Worm (Caenorhabditis elegans) whole organism, young adult: Measurements from ENCODE around the gene ZK792.7.

Experiments
- D2030.7 ChIP-seq: fragments of 200-800 bp; sonication (Bioruptor generic); IDR thresholded peaks from 2 replicates; pipeline ENCODE4 v1.3.6; 2022; ENCODE audit warnings: missing genetic modification reagents, missing genetic modification characterization, missing compliant biosample characterization
- F49E8.2 ChIP-seq: sonication (generic microtip); optimal IDR thresholded peaks from 3 replicates; lab custom pipeline; 2017; ENCODE audit warnings: missing genetic modification characterization, mild to moderate bottlenecking, missing compliant biosample characterization, antibody characterized with exemption, moderate library complexity; ENCODE audit not compliant: insufficient read depth
- ZK185.1 ChIP-seq: sonication (generic microtip); optimal IDR thresholded peaks from 2 replicates; lab custom pipeline; 2016; ENCODE audit warnings: mild to moderate bottlenecking, missing genetic modification characterization, missing compliant biosample characterization; ENCODE audit not compliant: poor library complexity, severe bottlenecking
- aptf-3 ChIP-seq: fragments of 200-800 bp; sonication (Bioruptor generic); IDR thresholded peaks from 2 replicates; pipeline ENCODE4 v1.3.6; 2022; ENCODE audit warnings: missing genetic modification characterization, missing compliant biosample characterization
- attf-3 ChIP-seq: fragments of 200-800 bp; sonication (Bioruptor generic); conservative IDR thresholded peaks from 2 replicates; pipeline ENCODE4 v1.3.6; 2022; ENCODE audit warnings: missing genetic modification reagents, missing genetic modification characterization, missing compliant biosample characterization
- attf-5 ChIP-seq: fragments of 200-800 bp; sonication (Bioruptor generic); optimal IDR thresholded peaks from 2 replicates; lab custom pipeline; 2018; ENCODE audit warnings: mild to moderate bottlenecking, missing genetic modification characterization, missing compliant biosample characterization
- attf-6 ChIP-seq: fragments of 200-800 bp; sonication (Bioruptor generic); IDR thresholded peaks from 2 replicates; pipeline ENCODE4 v1.3.6; 2022; ENCODE audit warnings: missing genetic modification reagents, missing genetic modification characterization, missing compliant biosample characterization
- ccch-3 ChIP-seq: fragments of 200-800 bp; sonication (Bioruptor generic); optimal IDR thresholded peaks from 2 replicates; lab custom pipeline; 2018; ENCODE audit warnings: mild to moderate bottlenecking, missing genetic modification characterization, missing compliant biosample characterization
- cebp-1 ChIP-seq, 2 experiments: fragments of 200-800 bp in 1 of 2; sonication (Bioruptor generic) in 1 of 2; sonication (generic microtip) in 1 of 2; IDR thresholded peaks in 1 of 2; optimal IDR thresholded peaks in 1 of 2; 2 replicates each; pipeline versions ENCODE4 v1.3.6 to Lab custom; 2017 to 2022; ENCODE audit warnings: missing compliant biosample characterization in 2 of 2, missing genetic modification characterization in 2 of 2, mild to moderate bottlenecking in 1 of 2, missing genetic modification reagents in 1 of 2, moderate library complexity in 1 of 2
- ceh-27 ChIP-seq: fragments of 200-800 bp; sonication (Bioruptor generic); optimal IDR thresholded peaks from 2 replicates; lab custom pipeline; 2018; ENCODE audit warnings: mild to moderate bottlenecking, missing genetic modification characterization, moderate library complexity, missing compliant biosample characterization
- ceh-91 ChIP-seq: fragments of 200-800 bp; sonication (Bioruptor generic); IDR thresholded peaks from 2 replicates; pipeline ENCODE4 v1.3.6; 2022; ENCODE audit warnings: missing genetic modification reagents, missing genetic modification characterization, missing compliant biosample characterization
- chd-7 ChIP-seq: sonication (generic microtip); optimal IDR thresholded peaks from 2 replicates; lab custom pipeline; 2016; ENCODE audit warnings: mild to moderate bottlenecking, missing genetic modification characterization, moderate library complexity, missing compliant biosample characterization
- dox-1 ChIP-seq: fragments of 200-800 bp; sonication (Bioruptor generic); IDR thresholded peaks from 2 replicates; pipeline ENCODE4 v1.3.6; 2022; ENCODE audit warnings: missing genetic modification reagents, missing genetic modification characterization, missing compliant biosample characterization
- dpl-1 ChIP-seq: fragments of 150-350 bp; optimal IDR thresholded peaks from 2 replicates; lab custom pipeline; 2014; ENCODE audit warnings: missing biosample characterization, missing genetic modification reagents, missing genetic modification characterization
- egrh-3 ChIP-seq: fragments of 200-800 bp; sonication (Bioruptor generic); IDR thresholded peaks from 2 replicates; pipeline ENCODE4 v1.3.6; 2022; ENCODE audit warnings: missing genetic modification reagents, missing genetic modification characterization, missing compliant biosample characterization
- fkh-3 ChIP-seq: sonication (generic microtip); optimal IDR thresholded peaks from 2 replicates; lab custom pipeline; 2016; ENCODE audit warnings: mild to moderate bottlenecking, missing genetic modification characterization, missing compliant biosample characterization
- lin-26 ChIP-seq: fragments of 200-800 bp; sonication (Bioruptor generic); IDR thresholded peaks from 2 replicates; pipeline ENCODE4 v1.3.6; 2022; ENCODE audit warnings: missing genetic modification reagents, missing genetic modification characterization, missing compliant biosample characterization
- lin-35 ChIP-seq, 3 experiments: fragments of 150-350 bp in 2 of 3; sonication (generic microtip) in 1 of 3; optimal IDR thresholded peaks; 2 replicates each; lab custom pipeline; 2014 to 2018; ENCODE audit warnings: missing biosample characterization in 3 of 3, missing genetic modification characterization in 3 of 3, missing genetic modification reagents in 3 of 3
- lin-40 ChIP-seq: sonication (generic microtip); optimal IDR thresholded peaks from 2 replicates; lab custom pipeline; 2016; ENCODE audit warnings: missing genetic modification characterization, mild to moderate bottlenecking, missing compliant biosample characterization, missing genotype, missing genetic modification reagents
- lir-1 ChIP-seq: fragments of 200-800 bp; sonication (Bioruptor generic); conservative IDR thresholded peaks from 2 replicates; pipeline ENCODE4 v1.3.6; 2022; ENCODE audit warnings: missing genetic modification reagents, missing genetic modification characterization, missing compliant biosample characterization
- lsl-1 ChIP-seq: fragments of 200-800 bp; sonication (Bioruptor generic); optimal IDR thresholded peaks from 2 replicates; lab custom pipeline; 2018; ENCODE audit warnings: mild to moderate bottlenecking, missing genetic modification characterization, moderate library complexity, missing compliant biosample characterization
- lsy-27 ChIP-seq: sonication (generic microtip); optimal IDR thresholded peaks from 2 replicates; lab custom pipeline; 2017; ENCODE audit warnings: missing genetic modification characterization, mild to moderate bottlenecking, missing compliant biosample characterization, antibody characterized with exemption, missing genotype, borderline replicate concordance; ENCODE audit not compliant: insufficient read depth
- madf-8 ChIP-seq: fragments of 200-800 bp; sonication (Bioruptor generic); conservative IDR thresholded peaks from 2 replicates; pipeline ENCODE4 v1.3.6; 2022; ENCODE audit warnings: missing genetic modification reagents, missing genetic modification characterization, missing compliant biosample characterization
- mxl-1 ChIP-seq: sonication (generic microtip); optimal IDR thresholded peaks from 2 replicates; lab custom pipeline; 2016; ENCODE audit warnings: missing genetic modification characterization, missing compliant biosample characterization
- nfyb-1 ChIP-seq: fragments of 200-800 bp; sonication (Bioruptor generic); IDR thresholded peaks from 2 replicates; pipeline ENCODE4 v1.3.6; 2022; ENCODE audit warnings: missing genetic modification reagents, missing genetic modification characterization, missing compliant biosample characterization
- nhr-27 ChIP-seq: fragments of 200-800 bp; sonication (Bioruptor generic); optimal IDR thresholded peaks from 2 replicates; lab custom pipeline; 2018; ENCODE audit warnings: mild to moderate bottlenecking, missing genetic modification characterization, moderate library complexity, missing compliant biosample characterization
- nhr-80 ChIP-seq: sonication (generic microtip); optimal IDR thresholded peaks from 2 replicates; lab custom pipeline; 2016; ENCODE audit warnings: missing genetic modification characterization, missing compliant biosample characterization
- nhr-90 ChIP-seq: sonication (generic microtip); optimal IDR thresholded peaks from 2 replicates; lab custom pipeline; 2016; ENCODE audit warnings: missing genotype, mild to moderate bottlenecking, missing genetic modification characterization, missing compliant biosample characterization
- rcor-1 ChIP-seq: fragments of 200-800 bp; sonication (Bioruptor generic); IDR thresholded peaks from 2 replicates; pipeline ENCODE4 v1.3.6; 2022; ENCODE audit warnings: missing genetic modification reagents, missing genetic modification characterization, missing compliant biosample characterization
- repo-1 ChIP-seq: sonication (generic microtip); optimal IDR thresholded peaks from 2 replicates; lab custom pipeline; 2017; ENCODE audit warnings: mild to moderate bottlenecking, missing genetic modification characterization, missing compliant biosample characterization
- rpc-1 ChIP-seq, 2 experiments: fragments of 150-350 bp in 1 of 2; sonication (generic microtip) in 1 of 2; optimal IDR thresholded peaks; 2 replicates each; lab custom pipeline; 2014 to 2018; ENCODE audit warnings: missing biosample characterization in 1 of 2, missing genetic modification characterization in 1 of 2, missing genetic modification reagents in 1 of 2, missing genotype in 1 of 2
- sea-2 ChIP-seq: fragments of 200-800 bp; sonication (Bioruptor generic); IDR thresholded peaks from 2 replicates; pipeline ENCODE4 v1.3.6; 2022; ENCODE audit warnings: missing genetic modification characterization, missing compliant biosample characterization
- snpc-4 ChIP-seq, 5 experiments: fragments of 150-350 bp in 1 of 5; sonication (generic microtip) in 4 of 5; optimal IDR thresholded peaks; 2 replicates each; lab custom pipeline; 2014 to 2018; ENCODE audit warnings: missing genetic modification characterization in 5 of 5, missing biosample characterization in 3 of 5, antibody characterized with exemption in 2 of 5, mild to moderate bottlenecking in 2 of 5, missing compliant biosample characterization in 2 of 5, missing genotype in 2 of 5, moderate library complexity in 2 of 5, missing genetic modification reagents in 1 of 5
- sptf-2 ChIP-seq: fragments of 200-800 bp; sonication (Bioruptor generic); optimal IDR thresholded peaks from 2 replicates; lab custom pipeline; 2018; ENCODE audit warnings: mild to moderate bottlenecking, missing genetic modification characterization, missing compliant biosample characterization
- ztf-18 ChIP-seq: sonication (generic microtip); optimal IDR thresholded peaks from 2 replicates; lab custom pipeline; 2016; ENCODE audit warnings: missing genotype, mild to moderate bottlenecking, missing genetic modification characterization, missing compliant biosample characterization
- ztf-26 ChIP-seq: sonication (generic microtip); optimal IDR thresholded peaks from 2 replicates; lab custom pipeline; 2017; ENCODE audit warnings: missing genetic modification characterization, missing compliant biosample characterization

ZK792.7 gene

ce11 chrIV:11681905-11682304 is 12.3 kb upstream of the ZK792.7 start, which contains the start of gene ZK792.4:
ZK792.4 (minus strand) TSS chrIV:11682005.
- TF ChIP-seq lin-35 (GFP tag; optimal IDR thresholded peaks at IDR 0.05; lab: Kevin White, UChicago), result no peak
- no peak for TF ChIP-seq attf-5 (GFP tag; lab: Kevin White, UChicago)
- TF ChIP-seq nhr-80 (tag; lab: Kevin White, UChicago), result no peak
- TF ChIP-seq cebp-1 (GFP tag; IDR thresholded peaks at IDR 0.05; lab: Robert Waterston, UW), result no peak
- no peak for TF ChIP-seq cebp-1 (tag; optimal IDR thresholded peaks at IDR 0.05; lab: Kevin White, UChicago)
- no peak for TF ChIP-seq attf-3
- TF ChIP-seq F49E8.2 (tag; lab: Kevin White, UChicago), result no peak
- no peak for TF ChIP-seq lir-1 (GFP tag; lab: Robert Waterston, UW)
- TF ChIP-seq madf-8, result no peak
- no peak for TF ChIP-seq D2030.7 (GFP tag; lab: Robert Waterston, UW)

ce11 chrIV:11688018-11688417 is 6.2 kb upstream of the ZK792.7 start, which contains the start of gene ZK792.5:
ZK792.5 (minus strand) TSS chrIV:11688118.
- TF ChIP-seq lsy-27 (tag; lab: Kevin White, UChicago) (no peak), attf-6 (GFP tag; lab: Robert Waterston, UW) (0 out of 2 replicates have a peak, but pooled peaks have one; percentile 1)

- TF ChIP-seq ceh-91 (GFP tag; lab: Robert Waterston, UW), result no peak
- no peak for TF ChIP-seq aptf-3
- TF ChIP-seq rpc-1 (optimal IDR thresholded peaks at IDR 0.05; lab: Kevin White, UChicago), result no peak
- TF ChIP-seq rpc-1 (tag; optimal IDR thresholded peaks at IDR 0.05; lab: Kevin White, UChicago), result no peak
- TF ChIP-seq lin-40 (tag; lab: Kevin White, UChicago), result no peak
- TF ChIP-seq nhr-90 (tag; lab: Kevin White, UChicago), result no peak
- TF ChIP-seq egrh-3 (GFP tag; lab: Robert Waterston, UW), result no peak
- no peak for TF ChIP-seq dox-1 (GFP tag; lab: Robert Waterston, UW)
- no peak for TF ChIP-seq rcor-1 (GFP tag; lab: Robert Waterston, UW)
- TF ChIP-seq, all 124 proteins: peak for 0
These were observed 3.3 kb upstream of the ZK792.7 start, which contains the start of gene let-60 for ce11 chrIV:11690988-11691387. let-60 (minus strand) TSS chrIV:11691088.

- TF ChIP-seq cebp-1 (GFP tag; IDR thresholded peaks at IDR 0.05; lab: Robert Waterston, UW) (no peak), cebp-1 (tag; optimal IDR thresholded peaks at IDR 0.05; lab: Kevin White, UChicago) (peak; percentile 22), snpc-4 (GFP tag; optimal IDR thresholded peaks at IDR 0.05; lab: Kevin White, UChicago) (no peak), snpc-4 (tag; optimal IDR thresholded peaks at IDR 0.05; lab: Kevin White, UChicago) (peak in 1 of 4 experiments; percentile 25), nhr-80 (tag; lab: Kevin White, UChicago) (peak; percentile 12), fkh-3 (tag; lab: Kevin White, UChicago) (no peak), lin-26 (GFP tag; lab: Robert Waterston, UW) (no peak)
- TF ChIP-seq, all 124 proteins: peak for 3
These were observed 2.7 kb upstream of the ZK792.7 start for ce11 chrIV:11691524-11691923.

ce11 chrIV:11692071-11692673 is 2.1 kb upstream of the ZK792.7 start:
- TF ChIP-seq sptf-2 (GFP tag; lab: Kevin White, UChicago) (no peak), lsy-27 (tag; lab: Kevin White, UChicago) (no peak), attf-3 (no peak), lsl-1 (GFP tag; lab: Kevin White, UChicago) (no peak), ZK185.1 (peak; percentile 53), rcor-1 (GFP tag; lab: Robert Waterston, UW) (0 out of 2 replicates have a peak, but pooled peaks have one; percentile 23), aptf-3 (no peak), nhr-27 (tag; lab: Kevin White, UChicago) (no peak), nfyb-1 (GFP tag; lab: Robert Waterston, UW) (peak; percentile 49; the same call in 1 of the 2 replicates), chd-7 (tag; lab: Kevin White, UChicago) (peak; percentile 62), fkh-3 (tag; lab: Kevin White, UChicago) (no peak), lin-26 (GFP tag; lab: Robert Waterston, UW) (peak; percentile 53; the same call in 1 of the 2 replicates), lir-1 (GFP tag; lab: Robert Waterston, UW) (no peak), sea-2 (GFP tag; lab: Robert Waterston, UW) (no peak), ztf-18 (tag; lab: Kevin White, UChicago) (peak; percentile 21), mxl-1 (tag; lab: Kevin White, UChicago) (no peak), ceh-27 (GFP tag; lab: Kevin White, UChicago) (peak; percentile 32), ztf-26 (tag; lab: Kevin White, UChicago) (peak; percentile 55), dpl-1 (GFP tag; lab: Kevin White, UChicago) (no peak), repo-1 (tag; lab: Kevin White, UChicago) (peak; percentile 28), ccch-3 (GFP tag; lab: Kevin White, UChicago) (no peak)
